Worm (Caenorhabditis elegans): ENCODE measurements around the gene rabs-5.

Gene rabs-5

ce11 chrIV:8136005-8136512 is 28.7 kb upstream of the rabs-5 start, which contains the start of the genes isp-1 and islo-1 (continued):
- TF ChIP-seq nhr-102 (tag; optimal IDR thresholded peaks at IDR 0.05) (no peak), nhr-6 (tag; optimal IDR thresholded peaks at IDR 0.05) (peak; percentile 63), ces-1 (GFP tag; optimal IDR thresholded peaks at IDR 0.05) (no peak), mep-1 (tag; optimal IDR thresholded peaks at IDR 0.05) (peak; percentile 69), dve-1 (tag; optimal IDR thresholded peaks at IDR 0.05; ENCODE audit: insufficient read depth) (peak; percentile 57), fos-1 (tag; optimal IDR thresholded peaks at IDR 0.05) (no peak), hmg-1.1 (GFP tag; IDR thresholded peaks at IDR 0.05) (no peak), rbr-2 (tag; optimal IDR thresholded peaks at IDR 0.05) (peak; percentile 29), ceh-28 (tag; optimal IDR thresholded peaks at IDR 0.05) (no peak), nhr-11 (tag; optimal IDR thresholded peaks at IDR 0.05) (peak; percentile 19), lin-13 (GFP tag; optimal IDR thresholded peaks at IDR 0.05) (peak; percentile 27), dmd-9 (GFP tag; IDR thresholded peaks at IDR 0.05) (no peak), mdl-1 (tag; optimal IDR thresholded peaks at IDR 0.05) (peak in 1 of 2 experiments; percentile 77), mes-2 (tag; optimal IDR thresholded peaks at IDR 0.05; ENCODE audit: poor library complexity, severe bottlenecking) (peak; percentile 82), aha-1 (tag) (peak; percentile 91), lin-15B (tag; optimal IDR thresholded peaks at IDR 0.05) (peak; percentile 1)

DNA sequence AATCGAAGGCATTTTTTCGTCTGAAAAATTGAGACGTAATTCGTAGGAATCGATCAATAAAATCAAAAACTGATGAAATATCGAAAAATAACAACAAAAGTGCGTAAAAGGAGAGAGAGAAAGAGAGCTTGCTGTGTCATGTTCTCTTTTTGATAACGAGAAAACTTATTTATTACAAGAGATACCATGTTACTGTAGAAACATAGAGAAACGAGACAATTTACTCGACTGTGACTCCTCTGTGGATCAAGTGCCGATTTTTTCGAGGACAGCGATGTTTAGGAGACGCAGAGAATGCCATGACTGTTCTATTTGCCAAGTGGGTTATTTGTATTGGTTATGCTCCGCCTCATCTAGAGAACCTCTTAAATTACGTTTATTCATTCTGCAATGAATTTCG is 26.1 kb upstream of the rabs-5 start, which contains the start of gene sph-1:
TSS of gene sph-1 (minus strand) at position 23 of the 400 bp plus-strand sequence.
- TF ChIP-seq php-3 (GFP tag; IDR thresholded peaks at IDR 0.05) (0 out of 2 replicates have a peak, but pooled peaks have one; percentile 25), mep-1 (tag; optimal IDR thresholded peaks at IDR 0.05) (peak; percentile 75), jun-1 (tag; optimal IDR thresholded peaks at IDR 0.05) (no peak), pqm-1 (tag; optimal IDR thresholded peaks at IDR 0.05) (peak; percentile 63), mes-2 (tag; optimal IDR thresholded peaks at IDR 0.05; ENCODE audit: poor library complexity, severe bottlenecking) (peak; percentile 52), dmd-6 (GFP tag; IDR thresholded peaks at IDR 0.05) (peak; percentile 45; the same call in 1 of the 2 replicates), zag-1 (tag; optimal IDR thresholded peaks at IDR 0.05) (no peak), fos-1 (tag; optimal IDR thresholded peaks at IDR 0.05) (no peak), hlh-30 (tag; optimal IDR thresholded peaks at IDR 0.05; ENCODE audit: insufficient read depth) (peak; percentile 76), arid-1 (GFP tag; conservative IDR thresholded peaks at IDR 0.05) (no peak), lsy-2 (tag; optimal IDR thresholded peaks at IDR 0.05) (peak in 1 of 2 experiments; percentile 65), ctbp-1 (GFP tag; IDR thresholded peaks at IDR 0.05) (no peak), ztf-11 (tag; optimal IDR thresholded peaks at IDR 0.05) (no peak), nhr-76 (tag; optimal IDR thresholded peaks at IDR 0.05) (no peak), R02D3.7 (tag; optimal IDR thresholded peaks at IDR 0.05) (no peak), nhr-6 (tag; optimal IDR thresholded peaks at IDR 0.05) (peak; percentile 31), Y105C5A.15 (GFP tag; IDR thresholded peaks at IDR 0.05) (no peak), nhr-77 (tag; optimal IDR thresholded peaks at IDR 0.05) (peak; percentile 16), tra-1 (GFP tag; IDR thresholded peaks at IDR 0.05) (no peak), rbr-2 (tag; optimal IDR thresholded peaks at IDR 0.05) (no peak), ceh-32 (tag; optimal IDR thresholded peaks at IDR 0.05; ENCODE audit: poor library complexity) (no peak), nhr-10 (tag; optimal IDR thresholded peaks at IDR 0.05) (peak; percentile 50), dpl-1 (GFP tag; optimal IDR thresholded peaks at IDR 0.05) (no peak), zfp-3 (GFP tag; conservative IDR thresholded peaks at IDR 0.05) (no peak), nhr-25 (tag; optimal IDR thresholded peaks at IDR 0.05; ENCODE audit: borderline replicate concordance, insufficient read depth) (no peak), mxl-3 (GFP tag; optimal IDR thresholded peaks at IDR 0.05) (peak; percentile 15), pha-4 (GFP tag; IDR thresholded peaks at IDR 0.05) (no peak; the same call in 1 of the 2 replicates), pha-4 (tag; optimal IDR thresholded peaks at IDR 0.05) (peak; percentile 84), dve-1 (tag; optimal IDR thresholded peaks at IDR 0.05; ENCODE audit: insufficient read depth) (peak; percentile 82), ztf-7 (tag; optimal IDR thresholded peaks at IDR 0.05) (peak; percentile 20), nhr-102 (tag; optimal IDR thresholded peaks at IDR 0.05) (peak; percentile 49), hlh-11 (tag; optimal IDR thresholded peaks at IDR 0.05) (peak; percentile 65), nhr-11 (tag; optimal IDR thresholded peaks at IDR 0.05) (no peak), lir-3 (tag; optimal IDR thresholded peaks at IDR 0.05) (no peak), snpc-4 (tag; optimal IDR thresholded peaks at IDR 0.05) (no peak), lin-38 (GFP tag; IDR thresholded peaks at IDR 0.05) (peak; percentile 43), hif-1 (tag; optimal IDR thresholded peaks at IDR 0.05) (no peak), hmg-1.1 (GFP tag; IDR thresholded peaks at IDR 0.05) (peak; percentile 31; the same call in 1 of the 2 replicates), mdl-1 (tag; optimal IDR thresholded peaks at IDR 0.05) (peak in 1 of 2 experiments; percentile 39), nhr-28 (tag; optimal IDR thresholded peaks at IDR 0.05) (peak; percentile 52), T20F7.1 (GFP tag; optimal IDR thresholded peaks at IDR 0.05) (peak; percentile 61), ama-1 (optimal IDR thresholded peaks at IDR 0.05) (peak; percentile 55)

Measured in whole organism, L4 larva.